Fruit fly (Drosophila melanogaster) Kc167 (cell line): ENCODE results near the gene CG44088.

Experiments used
- Myc ChIP-seq: fragments of >200 bp; optimal IDR thresholded peaks from 2 replicates; lab custom pipeline; 2017; ENCODE audit warnings: missing external identifiers
- Sin3A ChIP-seq: fragments of >200 bp; optimal IDR thresholded peaks from 2 replicates; lab custom pipeline; 2018; ENCODE audit warnings: missing external identifiers
- h ChIP-seq: fragments of >200 bp; optimal IDR thresholded peaks from 3 replicates; lab custom pipeline; 2018; ENCODE audit warnings: missing external identifiers
- insv ChIP-seq: fragments of >200 bp; optimal IDR thresholded peaks from 3 replicates; lab custom pipeline; 2018; ENCODE audit warnings: missing external identifiers
- psq ChIP-seq: fragments of >200 bp; optimal IDR thresholded peaks from 2 replicates; lab custom pipeline; 2017; ENCODE audit warnings: missing external identifiers
- ttk ChIP-seq: sonication (Bioruptor generic); optimal IDR thresholded peaks from 2 replicates; lab custom pipeline; 2017; ENCODE audit warnings: missing external identifiers

CG44088 gene

DNA sequence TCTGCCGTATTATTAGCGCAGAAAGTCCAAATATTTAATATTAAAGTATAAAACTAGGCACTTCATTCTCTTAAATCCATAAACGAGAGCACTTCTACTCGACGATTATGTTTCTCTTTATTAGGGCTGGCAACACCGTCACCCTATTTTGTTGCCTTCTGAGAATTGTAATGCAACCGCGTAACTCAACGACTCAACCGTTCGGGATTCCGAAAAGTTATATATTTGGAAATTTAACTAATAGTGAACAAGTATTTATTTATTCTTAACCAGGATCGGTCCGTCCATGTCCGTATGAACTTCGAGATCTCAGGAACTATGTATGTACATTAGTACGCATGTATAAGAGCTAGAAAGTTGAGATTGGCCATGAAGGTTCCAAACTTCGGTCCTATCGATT lies 25.1 kb downstream of the CG44088 start, which contains the start of gene atms:
Gene atms (plus strand): TSS at position 301 of the 400 bp plus-strand sequence.
- TF ChIP-seq insv, result no peak
- no peak for TF ChIP-seq ttk (lab: Kevin White, UChicago)
- no peak for TF ChIP-seq h (lab: Kevin White, UChicago)
- no peak for TF ChIP-seq psq (lab: Kevin White, UChicago)
- no peak for TF ChIP-seq Myc (lab: Kevin White, UChicago)
- TF ChIP-seq Sin3A, result no peak

DNA sequence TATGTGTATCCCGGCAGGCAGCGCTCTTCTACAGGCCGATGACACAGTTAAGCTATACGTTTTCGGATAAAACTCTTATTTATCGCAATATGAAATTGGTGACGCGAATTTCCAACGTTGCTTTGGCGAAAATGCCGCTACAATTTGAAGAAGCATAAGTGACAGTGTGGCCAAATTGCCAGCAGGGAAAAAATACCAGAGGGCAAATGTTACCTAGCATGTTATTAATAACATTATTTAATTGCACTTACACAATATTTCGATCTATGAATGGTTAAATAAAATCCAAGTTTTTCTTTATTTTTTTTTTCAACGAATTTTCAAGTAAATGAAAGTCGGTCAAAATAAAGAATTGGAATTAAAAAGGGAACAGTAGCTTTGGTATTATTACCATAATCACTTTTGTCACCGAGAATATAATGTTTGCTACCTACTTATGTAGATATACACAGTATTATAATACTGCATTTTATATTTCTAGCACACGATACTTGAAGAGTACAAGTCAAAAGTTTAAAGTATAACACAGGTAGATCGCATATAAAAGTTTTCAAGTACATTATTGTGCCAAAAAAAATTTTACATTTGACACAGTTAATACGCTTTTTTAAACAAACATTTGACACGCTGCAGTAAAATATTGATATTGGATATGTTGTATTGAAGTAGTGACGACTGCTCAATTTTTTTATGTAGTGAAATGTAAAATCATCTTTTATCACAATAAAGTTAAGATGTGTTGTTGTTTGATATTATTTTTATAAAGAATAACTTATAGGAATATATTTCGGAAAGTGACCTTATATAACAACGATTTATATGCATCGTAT lies 25.8 kb downstream of the CG44088 start, which contains the start of gene tacc:
Gene tacc (minus strand): TSS at position 169 of the 830 bp plus-strand sequence.
- TF ChIP-seq Myc (lab: Kevin White, UChicago) (no peak), Sin3A (no peak)

- TF ChIP-seq ttk (lab: Kevin White, UChicago) (no peak), psq (lab: Kevin White, UChicago) (no peak), Sin3A (no peak), Myc (lab: Kevin White, UChicago) (no peak), h (lab: Kevin White, UChicago) (no peak), insv (no peak)
Measured at dm6 chr3R:4747292-4747691, 27.6 kb downstream of the CG44088 start.

- TF ChIP-seq insv, result no peak
- TF ChIP-seq Myc (lab: Kevin White, UChicago), result no peak
- no peak for TF ChIP-seq h (lab: Kevin White, UChicago)
- TF ChIP-seq ttk (lab: Kevin White, UChicago), result no peak
- TF ChIP-seq psq (lab: Kevin White, UChicago), result no peak
- TF ChIP-seq Sin3A, result no peak
Measured at dm6 chr3R:4746189-4746771, 28.6 kb downstream of the CG44088 start.

dm6 chr3R:4745544-4745943 lies 29.3 kb downstream of the CG44088 start:
- TF ChIP-seq h (lab: Kevin White, UChicago), result no peak
- TF ChIP-seq insv, result no peak
- no peak for TF ChIP-seq psq (lab: Kevin White, UChicago)
- TF ChIP-seq ttk (lab: Kevin White, UChicago), result no peak
- TF ChIP-seq Sin3A, result no peak
- no peak for TF ChIP-seq Myc (lab: Kevin White, UChicago)

DNA sequence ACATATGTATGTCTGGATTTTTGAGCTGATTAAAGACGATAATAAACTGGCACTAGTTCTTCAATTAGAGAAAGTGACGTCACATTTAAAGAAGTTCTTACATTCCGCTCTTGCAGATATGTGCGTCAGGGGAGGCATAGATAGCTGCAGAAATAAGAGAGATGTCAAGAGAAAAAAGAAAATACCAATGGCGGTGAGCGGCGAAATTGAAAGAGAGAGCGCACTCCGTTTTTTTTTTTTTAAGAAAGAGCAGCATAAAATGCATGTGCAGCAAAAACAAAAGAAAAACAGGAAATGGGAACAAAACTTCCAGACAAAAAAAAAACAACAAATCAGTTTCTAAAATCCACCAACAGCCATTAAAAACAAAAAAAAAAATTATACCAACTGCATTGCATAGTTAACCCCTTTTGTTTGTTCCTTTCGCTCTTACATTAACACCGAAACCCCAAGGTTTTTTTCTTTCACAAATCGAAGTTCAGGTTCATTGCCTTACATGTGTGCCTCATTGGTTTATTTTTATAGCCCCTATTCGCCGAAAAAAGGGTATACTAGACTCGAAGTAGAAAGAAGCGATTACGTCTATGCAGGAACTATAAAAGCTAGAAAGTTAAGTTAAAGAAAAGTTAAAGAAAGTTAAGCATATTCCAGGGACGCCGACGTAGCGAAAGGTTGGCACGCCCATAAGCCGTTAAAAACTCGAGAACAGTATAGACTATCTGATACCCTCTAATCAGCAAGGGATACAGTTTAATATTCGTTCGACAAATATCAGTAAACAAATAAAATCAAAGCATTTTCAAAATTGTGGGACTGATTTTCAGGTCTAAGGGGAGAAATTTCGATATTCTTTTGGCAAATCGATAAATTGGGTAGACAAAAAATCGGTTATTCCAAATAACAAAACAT lies 34.0 kb downstream of the CG44088 start:
- TF ChIP-seq Sin3A, result no peak
- TF ChIP-seq Myc (lab: Kevin White, UChicago), result no peak
- no peak for TF ChIP-seq insv
- no peak for TF ChIP-seq psq (lab: Kevin White, UChicago)
- TF ChIP-seq ttk (lab: Kevin White, UChicago), result no peak
- TF ChIP-seq h (lab: Kevin White, UChicago), result no peak

DNA sequence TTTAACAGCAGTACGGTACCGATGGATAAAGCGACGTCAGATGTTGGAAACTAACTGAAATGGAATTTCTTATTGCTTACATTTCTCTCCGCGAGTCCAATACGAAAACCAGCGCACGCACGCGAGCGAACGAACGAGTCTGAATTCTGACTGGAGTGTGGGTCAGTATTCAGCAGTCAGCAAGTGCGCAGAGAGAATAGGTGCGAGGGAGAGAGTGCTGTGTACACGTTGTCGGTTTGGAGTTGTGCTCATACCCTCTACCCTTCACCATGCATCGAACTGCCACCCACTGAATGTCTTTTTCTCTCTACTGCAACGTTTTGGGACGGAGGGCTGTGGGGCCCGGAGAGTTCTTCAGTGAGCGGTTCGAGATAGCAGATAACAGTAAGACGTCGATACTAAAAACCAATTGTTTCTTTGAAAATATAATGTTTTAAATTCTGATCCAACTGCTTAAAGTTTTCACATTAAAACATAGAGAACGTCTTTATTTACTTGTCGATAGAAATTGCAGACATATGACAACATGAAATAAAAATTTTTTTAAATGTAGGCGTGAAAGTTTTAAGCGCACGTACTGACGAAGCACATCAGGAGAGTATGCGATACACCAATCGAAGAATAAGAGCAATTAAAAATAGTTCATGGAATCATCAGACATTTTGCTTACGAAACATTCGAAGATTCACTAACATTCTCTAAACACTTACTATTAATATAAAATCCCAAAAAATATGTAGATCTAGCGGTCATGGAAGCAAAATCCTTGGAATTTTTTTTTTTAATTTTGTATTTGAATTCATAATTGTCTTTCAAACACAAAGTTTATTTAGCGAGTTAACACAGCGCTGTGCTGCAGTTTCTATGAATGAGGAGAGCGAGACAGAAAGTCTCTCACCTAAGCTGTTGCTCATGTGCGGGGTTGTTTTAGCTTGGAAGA lies 35.1 kb downstream of the CG44088 start:
- TF ChIP-seq ttk (lab: Kevin White, UChicago), result no peak
- TF ChIP-seq psq (lab: Kevin White, UChicago), result no peak
- TF ChIP-seq Myc (lab: Kevin White, UChicago), result no peak

- no peak for TF ChIP-seq ttk (lab: Kevin White, UChicago)
- no peak for TF ChIP-seq h (lab: Kevin White, UChicago)
- TF ChIP-seq Myc (lab: Kevin White, UChicago), result no peak
- TF ChIP-seq Sin3A, result no peak
- TF ChIP-seq psq (lab: Kevin White, UChicago), result no peak
- TF ChIP-seq insv, result no peak
Measured at dm6 chr3R:4739192-4739491, 35.7 kb downstream of the CG44088 start.

DNA sequence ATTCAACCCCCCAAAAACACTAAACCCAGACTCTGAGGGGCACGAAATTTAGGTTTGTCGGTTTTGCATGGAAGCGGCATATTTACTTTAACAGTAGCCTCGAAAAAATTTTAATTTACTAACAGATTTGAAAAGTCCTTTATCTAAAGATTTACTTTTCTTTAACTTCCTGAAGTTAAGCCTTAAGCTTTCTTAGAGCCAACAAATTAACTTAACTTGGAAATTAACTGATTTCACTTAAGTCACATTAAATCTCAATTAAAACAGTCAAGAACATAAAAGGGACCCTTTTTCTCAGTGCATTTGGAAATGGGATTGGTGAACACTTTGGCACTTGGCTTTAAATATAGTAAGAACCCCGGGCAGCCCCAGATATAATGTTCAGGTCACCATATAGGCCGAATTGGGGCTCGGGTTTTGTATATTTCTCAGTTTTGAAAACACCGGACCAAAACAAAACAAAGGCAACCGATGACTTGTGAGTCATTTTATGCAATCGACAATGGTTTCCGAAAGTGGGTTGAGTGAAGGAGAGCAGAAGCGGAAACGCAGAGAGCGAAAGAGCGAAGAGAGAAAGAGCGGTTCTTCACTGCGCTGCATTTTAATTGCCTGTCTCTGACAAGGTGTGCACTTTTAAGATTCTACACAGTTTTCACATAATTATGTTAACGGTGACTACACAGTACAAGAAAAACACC lies 36.2 kb downstream of the CG44088 start:
- no peak for TF ChIP-seq psq (lab: Kevin White, UChicago)
- no peak for TF ChIP-seq h (lab: Kevin White, UChicago)
- no peak for TF ChIP-seq Sin3A
- TF ChIP-seq Myc (lab: Kevin White, UChicago), result no peak
- no peak for TF ChIP-seq insv
- no peak for TF ChIP-seq ttk (lab: Kevin White, UChicago)

- TF ChIP-seq h (lab: Kevin White, UChicago), result no peak
- no peak for TF ChIP-seq ttk (lab: Kevin White, UChicago)
- no peak for TF ChIP-seq Myc (lab: Kevin White, UChicago)
Measured at dm6 chr3R:4731828-4732657, 42.8 kb downstream of the CG44088 start, which contains the start of gene Nep2. Nep2 (minus strand) TSS chr3R:4731878.
